Fruit fly (Drosophila melanogaster): ENCODE data around the gene CG4995.

CG4995 gene

dm6 chr2L:10276436-10276835, 45.8 kb upstream of the CG4995 start (continued):
- TF ChIP-seq onecut (GFP tag; IDR thresholded peaks at IDR 0.05) (no peak), CG11247 (GFP tag; IDR thresholded peaks at IDR 0.05) (no peak), Abd-B (GFP tag; optimal IDR thresholded peaks at IDR 0.05) (no peak), pnt (GFP tag; optimal IDR thresholded peaks at IDR 0.05) (no peak), zen (tag; optimal IDR thresholded peaks at IDR 0.05) (no peak), mld (GFP tag; IDR thresholded peaks at IDR 0.05; ENCODE audit: partially characterized antibody) (no peak), CG8359 (GFP tag; optimal IDR thresholded peaks at IDR 0.05; ENCODE audit: borderline replicate concordance) (peak; percentile 22), sd (tag; optimal IDR thresholded peaks at IDR 0.05) (no peak), Rx (GFP tag; IDR thresholded peaks at IDR 0.05) (no peak), CG17568 (GFP tag; optimal IDR thresholded peaks at IDR 0.05) (no peak), Bgb (GFP tag; IDR thresholded peaks at IDR 0.05; ENCODE audit: partially characterized antibody) (no peak), PHDP (tag; optimal IDR thresholded peaks at IDR 0.05) (no peak), chif (GFP tag; optimal IDR thresholded peaks at IDR 0.05) (no peak), gro (GFP tag; optimal IDR thresholded peaks at IDR 0.05) (no peak), eyg (GFP tag; optimal IDR thresholded peaks at IDR 0.05) (no peak), Poxn (GFP tag; IDR thresholded peaks at IDR 0.05) (no peak), bsh (GFP tag; optimal IDR thresholded peaks at IDR 0.05) (peak in 1 of 2 experiments; percentile 42), Nf-YB (GFP tag; optimal IDR thresholded peaks at IDR 0.05) (no peak), bowl (GFP tag; IDR thresholded peaks at IDR 0.05) (no peak), Max (GFP tag; optimal IDR thresholded peaks at IDR 0.05) (no peak), Dbx (GFP tag; IDR thresholded peaks at IDR 0.05) (no peak), CG17612 (GFP tag; IDR thresholded peaks at IDR 0.05) (no peak), klu (GFP tag; IDR thresholded peaks at IDR 0.05) (no peak), CG6272 (GFP tag; IDR thresholded peaks at IDR 0.05) (no peak), pho (GFP tag; optimal IDR thresholded peaks at IDR 0.05) (no peak), trem (tag; optimal IDR thresholded peaks at IDR 0.05) (peak; percentile 50), Optix (GFP tag; IDR thresholded peaks at IDR 0.05) (no peak), CG12236 (GFP tag; optimal IDR thresholded peaks at IDR 0.05) (no peak), kah (GFP tag; optimal IDR thresholded peaks at IDR 0.05) (peak; percentile 44), Hand (GFP tag; optimal IDR thresholded peaks at IDR 0.05) (no peak), gsb (GFP tag; IDR thresholded peaks at IDR 0.05) (no peak), CG14965 (GFP tag; optimal IDR thresholded peaks at IDR 0.05; ENCODE audit: borderline replicate concordance) (no peak), D19A (tag; optimal IDR thresholded peaks at IDR 0.05) (no peak), CG7928 (GFP tag; optimal IDR thresholded peaks at IDR 0.05) (no peak), CG17359 (tag; optimal IDR thresholded peaks at IDR 0.05) (no peak), CG17328 (GFP tag; IDR thresholded peaks at IDR 0.05) (0 out of 2 replicates have a peak, but pooled peaks have one; percentile 31), NC2β (GFP tag; optimal IDR thresholded peaks at IDR 0.05) (no peak), ewg (GFP tag; optimal IDR thresholded peaks at IDR 0.05) (no peak), Bteb2 (GFP tag; optimal IDR thresholded peaks at IDR 0.05) (no peak), ara (GFP tag; IDR thresholded peaks at IDR 0.05) (0 out of 2 replicates have a peak, but pooled peaks have one; percentile 30), Sry-β (GFP tag; optimal IDR thresholded peaks at IDR 0.05) (peak; percentile 4), slbo (GFP tag; IDR thresholded peaks at IDR 0.05) (no peak), CG12299 (tag; optimal IDR thresholded peaks at IDR 0.05) (no peak), CG10267 (tag; optimal IDR thresholded peaks at IDR 0.05) (peak; percentile 57), Vsx1 (GFP tag; optimal IDR thresholded peaks at IDR 0.05) (no peak), dati (GFP tag; IDR thresholded peaks at IDR 0.05) (no peak), CG34224 (GFP tag; IDR thresholded peaks at IDR 0.05; ENCODE audit: partially characterized antibody) (no peak), Spps (tag; optimal IDR thresholded peaks at IDR 0.05) (peak; percentile 54), CG34422 (GFP tag; IDR thresholded peaks at IDR 0.05) (no peak), CG8388 (GFP tag; optimal IDR thresholded peaks at IDR 0.05) (peak; percentile 46), Nf-YA (GFP tag; IDR thresholded peaks at IDR 0.05) (no peak)
